Worm (Caenorhabditis elegans): Measurements from ENCODE around the gene F29B9.12.

ce11 chrIV:4667383-4667782 is 2.0 kb upstream of the F29B9.12 start:
- TF ChIP-seq tra-4 (tag; optimal IDR thresholded peaks at IDR 0.05): no peak
- no peak for TF ChIP-seq tbx-37 (GFP tag; conservative IDR thresholded peaks at IDR 0.05)
- no peak for TF ChIP-seq tbx-11 (GFP tag; IDR thresholded peaks at IDR 0.05)
- no peak for TF ChIP-seq flt-1 (GFP tag; IDR thresholded peaks at IDR 0.05)
- no peak for TF ChIP-seq aly-1 (tag; optimal IDR thresholded peaks at IDR 0.05)
- TF ChIP-seq F13C5.2 (tag; optimal IDR thresholded peaks at IDR 0.05): no peak
- TF ChIP-seq hmg-4 (GFP tag; optimal IDR thresholded peaks at IDR 0.05): no peak
- TF ChIP-seq sea-1 (GFP tag; conservative IDR thresholded peaks at IDR 0.05): no peak
- TF ChIP-seq ceh-36 (tag; optimal IDR thresholded peaks at IDR 0.05): no peak
- TF ChIP-seq hnd-1 (tag; optimal IDR thresholded peaks at IDR 0.05): no peak
- TF ChIP-seq ama-1 (optimal IDR thresholded peaks at IDR 0.05): no peak
- TF ChIP-seq pes-1 (GFP tag; IDR thresholded peaks at IDR 0.05): no peak
